Worm (Caenorhabditis elegans): ENCODE measurements around the gene unc-115.

DNA sequence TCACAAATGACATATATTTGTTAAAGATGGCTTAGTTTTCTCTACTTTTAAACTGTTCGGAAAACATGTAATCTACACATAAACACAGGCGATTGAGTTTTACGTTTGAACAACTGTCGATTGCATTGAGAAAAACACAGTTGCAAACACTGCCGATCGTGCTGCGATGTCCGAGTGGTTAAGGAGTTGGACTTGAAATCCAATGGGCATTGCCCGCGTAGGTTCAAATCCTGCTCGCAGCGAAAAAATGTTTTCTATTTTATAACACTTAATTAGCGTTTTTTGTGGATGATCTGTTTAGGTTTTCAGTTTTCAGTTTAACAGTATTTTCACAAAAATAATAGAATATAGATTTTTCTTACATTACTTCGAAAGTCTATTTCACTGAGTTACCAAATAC, 22.4 kb upstream of the unc-115 start:
- TF ChIP-seq aly-2 (tag; optimal IDR thresholded peaks at IDR 0.05) (no peak), ceh-82 (tag; optimal IDR thresholded peaks at IDR 0.05) (no peak), nhr-237 (tag; optimal IDR thresholded peaks at IDR 0.05) (no peak), pha-4 (tag; optimal IDR thresholded peaks at IDR 0.05) (no peak), nhr-76 (tag; optimal IDR thresholded peaks at IDR 0.05) (no peak), elt-2 (tag; optimal IDR thresholded peaks at IDR 0.05) (no peak), unc-62 (GFP tag; optimal IDR thresholded peaks at IDR 0.05) (no peak), nhr-25 (tag; optimal IDR thresholded peaks at IDR 0.05) (no peak), fos-1 (tag; optimal IDR thresholded peaks at IDR 0.05) (no peak), snpc-4 (tag; optimal IDR thresholded peaks at IDR 0.05) (no peak), nhr-12 (tag; optimal IDR thresholded peaks at IDR 0.05) (no peak), lin-15B (tag; optimal IDR thresholded peaks at IDR 0.05) (no peak)

Data from whole organism, L3 larva.